Worm (Caenorhabditis elegans): Measurements from ENCODE around the gene F44F4.9.
"Not testable (repeated sequence)": the region's sequence is repeated elsewhere in the genome, so short reads cannot be mapped to it uniquely, and the experiment has no call there.

F44F4.9 gene

DNA sequence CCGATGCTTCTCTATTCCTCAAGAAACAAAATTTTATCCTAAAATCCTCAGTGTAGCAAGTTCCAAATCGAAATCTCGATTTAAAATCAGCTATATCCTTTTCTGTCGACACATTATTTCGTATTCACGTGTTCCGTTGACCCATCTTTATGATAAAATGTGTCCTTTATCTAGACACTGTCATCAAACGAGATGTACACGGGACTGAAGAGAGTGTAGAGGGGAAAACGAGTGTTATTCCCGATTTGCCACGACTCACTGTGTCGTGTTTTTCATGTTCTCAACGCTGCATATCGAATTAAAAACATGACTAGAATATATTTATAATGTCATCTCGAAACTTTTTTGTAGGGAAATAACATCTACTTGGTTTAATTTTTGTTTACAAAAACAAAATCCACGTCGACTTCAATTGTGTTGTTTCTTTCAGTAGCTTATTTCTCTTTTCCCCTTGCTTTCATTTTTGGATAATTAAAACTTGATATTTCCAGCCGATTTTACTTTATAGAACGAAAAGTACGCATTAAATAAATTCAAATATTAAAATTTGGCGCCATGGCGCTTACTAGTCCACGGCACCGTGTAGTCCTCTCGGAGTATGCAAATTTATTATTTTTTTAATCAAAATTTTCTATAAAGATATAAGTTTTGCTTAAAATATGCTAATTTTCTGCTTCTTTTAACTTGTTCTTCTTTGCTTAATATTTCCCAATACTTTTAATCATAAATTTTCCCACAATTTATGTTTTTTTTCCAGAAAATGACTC, 10.4 kb upstream of the F44F4.9 start, which contains the start of gene metr-1:
Gene metr-1 (plus strand): TSS at position 758 of the 767 bp plus-strand sequence.
- no peak for TF ChIP-seq ref-1 (GFP tag; conservative IDR thresholded peaks at IDR 0.05)
- no peak for TF ChIP-seq ztf-29 (GFP tag; IDR thresholded peaks at IDR 0.05)
- no peak for TF ChIP-seq med-1 (GFP tag; optimal IDR thresholded peaks at IDR 0.05; ENCODE audit: insufficient read depth)
- TF ChIP-seq ztf-23 (GFP tag; IDR thresholded peaks at IDR 0.05), result no peak
- no peak for TF ChIP-seq T22C8.4 (GFP tag; IDR thresholded peaks at IDR 0.05)
- TF ChIP-seq klf-2 (GFP tag; conservative IDR thresholded peaks at IDR 0.05), result no peak
- no peak for TF ChIP-seq tab-1 (GFP tag; IDR thresholded peaks at IDR 0.05)
- no peak for TF ChIP-seq flt-1 (GFP tag; IDR thresholded peaks at IDR 0.05)
- TF ChIP-seq cog-1 (tag; optimal IDR thresholded peaks at IDR 0.05), result no peak

DNA sequence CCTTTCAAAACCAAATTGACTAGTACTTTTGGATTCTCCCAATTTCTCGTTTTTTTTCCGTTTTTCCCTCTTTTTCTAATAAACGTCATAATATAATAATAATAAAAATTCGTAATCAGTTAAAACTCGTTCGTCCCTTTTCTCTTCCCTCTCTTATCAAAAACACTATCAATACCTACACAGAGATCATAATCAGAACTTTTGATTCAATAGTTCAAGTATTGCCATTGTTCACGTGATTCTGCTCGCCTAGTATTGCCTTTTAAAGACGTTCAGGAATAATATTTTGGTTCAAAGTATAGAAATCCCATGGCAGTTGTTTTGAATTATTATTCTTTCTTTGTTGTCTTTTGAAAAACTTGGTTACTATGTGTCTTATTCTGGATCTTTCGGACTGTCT, 9.0 kb upstream of the F44F4.9 start:
- TF ChIP-seq ref-1 (GFP tag; conservative IDR thresholded peaks at IDR 0.05) (no peak), ztf-23 (GFP tag; IDR thresholded peaks at IDR 0.05) (no peak), tab-1 (GFP tag; IDR thresholded peaks at IDR 0.05) (no peak), flt-1 (GFP tag; IDR thresholded peaks at IDR 0.05) (no peak), cog-1 (tag; optimal IDR thresholded peaks at IDR 0.05) (no peak), T22C8.4 (GFP tag; IDR thresholded peaks at IDR 0.05) (no peak), med-1 (GFP tag; optimal IDR thresholded peaks at IDR 0.05; ENCODE audit: insufficient read depth) (no peak), ztf-29 (GFP tag; IDR thresholded peaks at IDR 0.05) (no peak), klf-2 (GFP tag; conservative IDR thresholded peaks at IDR 0.05) (no peak)

DNA sequence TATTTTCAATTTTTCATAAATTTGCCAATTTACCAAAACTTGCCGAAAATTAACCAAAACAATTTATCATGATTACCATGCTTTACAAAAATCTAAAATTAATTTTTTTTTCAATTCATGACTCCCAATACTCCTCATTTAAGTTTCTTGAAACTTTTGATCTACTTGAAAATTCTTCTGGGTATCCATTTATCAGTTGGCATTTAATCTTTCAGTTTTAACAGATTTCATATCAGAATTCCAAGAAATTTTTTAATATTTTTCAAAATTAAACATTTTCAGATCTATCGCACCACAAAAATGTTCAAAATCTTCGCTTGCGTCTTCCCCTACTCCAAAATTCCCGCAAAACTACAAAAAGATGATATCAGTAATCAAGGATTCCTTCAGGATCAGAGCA, 8.3 kb upstream of the F44F4.9 start, which contains the start of gene Y19D2B.2:
Gene Y19D2B.2 (plus strand): TSS at position 301 of the 400 bp plus-strand sequence.
- no peak for TF ChIP-seq ztf-23 (GFP tag; IDR thresholded peaks at IDR 0.05)
- TF ChIP-seq ref-1 (GFP tag; conservative IDR thresholded peaks at IDR 0.05), result no peak
- no peak for TF ChIP-seq med-1 (GFP tag; optimal IDR thresholded peaks at IDR 0.05; ENCODE audit: insufficient read depth)
- TF ChIP-seq tab-1 (GFP tag; IDR thresholded peaks at IDR 0.05), result no peak
- no peak for TF ChIP-seq T22C8.4 (GFP tag; IDR thresholded peaks at IDR 0.05)
- TF ChIP-seq cog-1 (tag; optimal IDR thresholded peaks at IDR 0.05), result no peak

DNA sequence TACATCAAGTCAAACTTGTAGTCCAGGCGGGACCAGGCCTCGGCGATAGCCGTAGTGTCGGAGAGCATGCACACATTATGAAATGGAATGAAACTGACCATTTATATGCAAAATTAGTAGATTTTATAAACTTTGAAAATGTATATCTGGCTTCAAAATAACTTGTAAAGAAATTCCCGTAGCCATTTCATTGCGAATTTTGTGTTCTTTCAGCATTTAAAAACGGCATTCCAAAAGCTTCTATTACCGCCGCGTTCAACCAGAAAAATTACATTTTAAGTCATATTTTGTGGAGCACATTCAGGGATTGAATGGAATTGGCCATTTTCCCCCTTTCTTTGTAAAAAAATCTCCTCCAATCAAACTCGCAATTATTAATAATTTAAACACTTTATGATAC, 7.2 kb upstream of the F44F4.9 start, which contains the start of gene Y19D2B.1:
Gene Y19D2B.1 (minus strand): TSS at position 101 of the 400 bp plus-strand sequence.
- not testable (repeated sequence) for TF ChIP-seq flt-1 (GFP tag; IDR thresholded peaks at IDR 0.05); ztf-29 (GFP tag; IDR thresholded peaks at IDR 0.05); med-1 (GFP tag; optimal IDR thresholded peaks at IDR 0.05; ENCODE audit: insufficient read depth)

DNA sequence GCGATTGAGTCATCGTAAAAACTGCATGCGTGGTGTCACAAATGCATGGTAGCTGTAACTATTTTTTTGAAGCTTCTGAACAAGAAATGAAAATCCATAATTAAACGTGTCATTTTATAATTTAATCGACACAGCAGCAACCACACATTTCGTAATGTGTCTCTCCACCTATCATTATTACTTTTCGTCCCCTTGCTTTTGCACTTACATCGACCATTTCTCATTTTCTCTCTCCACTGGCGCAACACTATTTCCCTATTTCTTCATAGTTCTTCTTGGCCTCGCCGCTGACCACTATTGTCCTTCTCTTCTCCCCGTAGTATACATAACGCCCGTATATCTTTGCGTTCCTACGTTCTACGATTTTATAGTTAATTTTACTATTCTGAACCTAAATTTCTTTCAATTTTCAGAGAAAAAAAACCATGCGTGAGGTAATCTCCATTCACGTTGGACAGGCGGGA, 2.7 kb upstream of the F44F4.9 start, which contains the start of gene tba-4:
Gene tba-4 (plus strand): TSS at position 414 of the 464 bp plus-strand sequence.
- TF ChIP-seq cog-1 (tag; optimal IDR thresholded peaks at IDR 0.05) (no peak), T22C8.4 (GFP tag; IDR thresholded peaks at IDR 0.05) (no peak), ztf-23 (GFP tag; IDR thresholded peaks at IDR 0.05) (no peak), ref-1 (GFP tag; conservative IDR thresholded peaks at IDR 0.05) (no peak), ztf-29 (GFP tag; IDR thresholded peaks at IDR 0.05) (no peak), med-1 (GFP tag; optimal IDR thresholded peaks at IDR 0.05; ENCODE audit: insufficient read depth) (no peak), tab-1 (GFP tag; IDR thresholded peaks at IDR 0.05) (no peak), flt-1 (GFP tag; IDR thresholded peaks at IDR 0.05) (no peak), klf-2 (GFP tag; conservative IDR thresholded peaks at IDR 0.05) (no peak)

DNA sequence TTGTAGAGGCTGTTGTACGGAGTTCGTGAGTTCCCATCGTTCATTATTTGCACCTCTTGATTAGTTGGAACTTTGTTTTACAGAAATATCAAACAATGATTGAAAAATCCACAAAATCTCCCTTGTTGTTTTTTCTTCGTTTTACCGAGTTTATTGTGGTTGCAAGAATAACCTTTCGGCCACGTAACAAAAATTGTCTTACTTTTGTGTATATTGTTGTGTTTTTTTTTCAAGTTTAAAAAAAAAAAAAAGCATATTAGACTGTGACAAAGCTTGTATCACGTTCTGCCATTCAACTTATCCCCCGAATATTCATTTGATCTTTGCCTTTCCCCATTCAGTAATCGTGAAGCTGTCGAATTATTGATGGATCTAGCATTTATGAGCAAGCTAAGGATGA, 1.5 kb upstream of the F44F4.9 start, which contains the start of gene F44F4.10:
Gene F44F4.10 (minus strand): TSS at position 101 of the 400 bp plus-strand sequence.
- TF ChIP-seq T22C8.4 (GFP tag; IDR thresholded peaks at IDR 0.05), result no peak
- TF ChIP-seq cog-1 (tag; optimal IDR thresholded peaks at IDR 0.05), result no peak
- TF ChIP-seq med-1 (GFP tag; optimal IDR thresholded peaks at IDR 0.05; ENCODE audit: insufficient read depth), result no peak
- TF ChIP-seq klf-2 (GFP tag; conservative IDR thresholded peaks at IDR 0.05), result no peak
- no peak for TF ChIP-seq tab-1 (GFP tag; IDR thresholded peaks at IDR 0.05)
- TF ChIP-seq ztf-23 (GFP tag; IDR thresholded peaks at IDR 0.05), result no peak

DNA sequence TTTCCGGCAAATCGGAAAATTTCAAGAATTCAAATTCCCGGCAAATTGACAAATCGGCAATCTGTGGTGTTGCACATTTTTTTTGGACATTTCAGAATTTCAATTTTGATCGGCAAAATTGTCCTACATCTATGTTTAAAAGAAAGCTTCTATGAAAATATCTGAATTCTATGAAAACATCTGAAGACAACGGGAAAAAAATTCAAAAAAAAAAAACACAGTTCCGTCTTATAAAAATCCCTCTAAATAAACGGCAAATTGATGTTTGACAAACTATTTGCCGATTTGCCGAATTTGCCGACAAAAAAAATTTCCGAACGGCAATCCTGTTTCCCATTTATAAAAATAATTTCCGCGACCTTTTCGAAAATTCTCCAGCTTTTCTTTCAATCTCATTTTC, 1.3 kb downstream of the F44F4.9 start, which contains the start of gene F44F4.15:
Gene F44F4.15 (plus strand): TSS at position 301 of the 400 bp plus-strand sequence.
- no peak for TF ChIP-seq tab-1 (GFP tag; IDR thresholded peaks at IDR 0.05)
- no peak for TF ChIP-seq klf-2 (GFP tag; conservative IDR thresholded peaks at IDR 0.05)
- no peak for TF ChIP-seq ref-1 (GFP tag; conservative IDR thresholded peaks at IDR 0.05)
- TF ChIP-seq ztf-23 (GFP tag; IDR thresholded peaks at IDR 0.05), result no peak
- no peak for TF ChIP-seq flt-1 (GFP tag; IDR thresholded peaks at IDR 0.05)
- TF ChIP-seq T22C8.4 (GFP tag; IDR thresholded peaks at IDR 0.05), result no peak
- TF ChIP-seq med-1 (GFP tag; optimal IDR thresholded peaks at IDR 0.05; ENCODE audit: insufficient read depth), result no peak
- no peak for TF ChIP-seq ztf-29 (GFP tag; IDR thresholded peaks at IDR 0.05)

DNA sequence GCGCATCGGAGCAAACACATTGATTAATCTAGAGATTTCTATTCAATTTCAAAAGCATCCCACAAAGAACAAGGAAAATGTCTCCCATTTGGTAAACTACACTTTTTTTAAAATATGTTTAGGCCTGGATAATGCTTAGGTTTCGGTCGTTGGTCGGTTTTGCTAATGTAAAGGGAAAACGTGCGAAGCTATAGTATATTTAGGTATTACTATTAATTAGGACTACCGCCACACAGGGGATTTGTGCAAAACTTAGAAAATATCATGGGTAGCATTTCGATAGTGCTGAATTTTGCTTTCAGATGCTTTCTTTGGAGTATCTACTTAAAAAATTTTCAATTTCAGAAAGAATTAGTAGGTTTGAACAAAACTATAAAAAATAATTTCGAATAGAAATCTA, 2.6 kb downstream of the F44F4.9 start:
- TF ChIP-seq cog-1 (tag; optimal IDR thresholded peaks at IDR 0.05) (no peak), tab-1 (GFP tag; IDR thresholded peaks at IDR 0.05) (no peak), flt-1 (GFP tag; IDR thresholded peaks at IDR 0.05) (no peak), ztf-23 (GFP tag; IDR thresholded peaks at IDR 0.05) (no peak), T22C8.4 (GFP tag; IDR thresholded peaks at IDR 0.05) (no peak), ztf-29 (GFP tag; IDR thresholded peaks at IDR 0.05) (no peak), ref-1 (GFP tag; conservative IDR thresholded peaks at IDR 0.05) (no peak), klf-2 (GFP tag; conservative IDR thresholded peaks at IDR 0.05) (no peak), med-1 (GFP tag; optimal IDR thresholded peaks at IDR 0.05; ENCODE audit: insufficient read depth) (no peak)

DNA sequence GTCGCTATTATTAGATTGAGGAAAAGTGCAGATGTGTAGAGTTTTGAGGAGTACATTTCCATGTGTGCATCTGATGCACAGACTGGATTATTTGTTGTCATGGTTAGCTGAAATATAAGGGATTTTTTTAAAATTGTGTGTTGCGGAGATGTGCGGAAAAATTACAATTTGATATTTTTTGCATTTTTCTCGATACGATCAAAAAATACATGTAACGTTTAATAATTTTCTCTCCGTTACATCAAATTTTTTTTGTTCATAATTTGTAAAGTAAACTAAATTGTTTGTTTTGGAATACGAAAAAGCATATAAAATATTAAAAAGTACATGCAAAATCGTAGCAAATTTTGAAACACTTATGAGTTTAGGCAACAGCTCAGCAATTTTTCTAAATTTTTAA, 5.4 kb downstream of the F44F4.9 start, which contains the start of gene sra-11:
Gene sra-11 (minus strand): TSS at position 101 of the 400 bp plus-strand sequence.
- TF ChIP-seq med-1 (GFP tag; optimal IDR thresholded peaks at IDR 0.05; ENCODE audit: insufficient read depth), result no peak
- TF ChIP-seq klf-2 (GFP tag; conservative IDR thresholded peaks at IDR 0.05), result no peak
- no peak for TF ChIP-seq tab-1 (GFP tag; IDR thresholded peaks at IDR 0.05)
- TF ChIP-seq T22C8.4 (GFP tag; IDR thresholded peaks at IDR 0.05), result no peak
- TF ChIP-seq ref-1 (GFP tag; conservative IDR thresholded peaks at IDR 0.05), result no peak
- TF ChIP-seq ztf-23 (GFP tag; IDR thresholded peaks at IDR 0.05), result no peak
- no peak for TF ChIP-seq cog-1 (tag; optimal IDR thresholded peaks at IDR 0.05)
- no peak for TF ChIP-seq ztf-29 (GFP tag; IDR thresholded peaks at IDR 0.05)
- TF ChIP-seq flt-1 (GFP tag; IDR thresholded peaks at IDR 0.05), result no peak

Data from whole organism, midembryonic.